Worm (Caenorhabditis elegans): ENCODE data around the gene E04F6.8.

- TF ChIP-seq pha-4 (GFP tag; IDR thresholded peaks at IDR 0.05) (no peak), pha-4 (tag; optimal IDR thresholded peaks at IDR 0.05) (no peak), dmd-9 (GFP tag; IDR thresholded peaks at IDR 0.05) (no peak)
Measured at ce11 chrII:7207649-7208048, 3.5 kb downstream of the E04F6.8 start.

All from whole organism, L4 larva.